Worm (Caenorhabditis elegans): ENCODE measurements around the gene F11G11.4.
"Not testable (repeated sequence)": the region's sequence is repeated elsewhere in the genome, so short reads cannot be mapped to it uniquely, and the experiment has no call there.

The F11G11.4 gene

DNA sequence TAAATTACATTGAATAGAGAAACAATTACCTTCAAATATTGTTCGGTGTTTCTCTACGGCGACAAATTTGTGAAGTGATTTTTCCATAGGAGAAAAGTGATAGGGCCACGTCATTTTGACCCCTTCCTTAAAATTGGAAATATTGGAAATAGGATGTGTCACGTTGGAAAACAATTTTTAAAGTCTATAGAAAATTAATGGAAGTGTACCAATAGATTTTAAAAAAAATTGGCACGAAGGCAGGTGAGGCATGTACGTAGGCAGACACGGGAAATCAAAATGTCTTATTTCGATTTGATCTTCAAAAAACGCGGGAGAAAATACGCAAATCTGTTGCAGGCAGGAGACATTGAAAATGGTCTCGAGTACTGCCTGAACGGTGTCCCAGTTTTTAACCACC lies 22.7 kb upstream of the F11G11.4 start, which contains the start of gene C33F10.12:
Gene C33F10.12 (minus strand): TSS at position 101 of the 400 bp plus-strand sequence.
- TF ChIP-seq pha-4 (tag; optimal IDR thresholded peaks at IDR 0.05) = no peak
- TF ChIP-seq ztf-28 (GFP tag; IDR thresholded peaks at IDR 0.05) = no peak
- no peak for TF ChIP-seq B0261.1 (tag; optimal IDR thresholded peaks at IDR 0.05)
- no peak for TF ChIP-seq B0019.2 (GFP tag; conservative IDR thresholded peaks at IDR 0.05)
- TF ChIP-seq akir-1 (GFP tag; optimal IDR thresholded peaks at IDR 0.05) = no peak
- no peak for TF ChIP-seq unc-62 (GFP tag; optimal IDR thresholded peaks at IDR 0.05)
- no peak for TF ChIP-seq sptf-2 (GFP tag; optimal IDR thresholded peaks at IDR 0.05)
- no peak for TF ChIP-seq cebp-2 (GFP tag; IDR thresholded peaks at IDR 0.05)
- TF ChIP-seq lin-35 (GFP tag; optimal IDR thresholded peaks at IDR 0.05) = no peak
- TF ChIP-seq efl-1 (GFP tag; optimal IDR thresholded peaks at IDR 0.05) = no peak
- TF ChIP-seq let-607 (tag; optimal IDR thresholded peaks at IDR 0.05) = no peak
- TF ChIP-seq Y56A3A.18 (GFP tag; IDR thresholded peaks at IDR 0.05) = no peak
- no peak for TF ChIP-seq nfya-2 (GFP tag; IDR thresholded peaks at IDR 0.05)
- TF ChIP-seq D2030.7 (GFP tag; IDR thresholded peaks at IDR 0.05) = no peak
- no peak for TF ChIP-seq hmg-20 (GFP tag; IDR thresholded peaks at IDR 0.05)
- TF ChIP-seq snpc-1.3 (tag; optimal IDR thresholded peaks at IDR 0.05; ENCODE audit: insufficient read depth) = no peak
- TF ChIP-seq lsl-1 (GFP tag; optimal IDR thresholded peaks at IDR 0.05) = no peak
- TF ChIP-seq hlh-12 (tag; optimal IDR thresholded peaks at IDR 0.05) = no peak
- TF ChIP-seq F49E8.2 (tag; optimal IDR thresholded peaks at IDR 0.05; ENCODE audit: insufficient read depth) = no peak
- no peak for TF ChIP-seq pbrm-1 (GFP tag; IDR thresholded peaks at IDR 0.05)

DNA sequence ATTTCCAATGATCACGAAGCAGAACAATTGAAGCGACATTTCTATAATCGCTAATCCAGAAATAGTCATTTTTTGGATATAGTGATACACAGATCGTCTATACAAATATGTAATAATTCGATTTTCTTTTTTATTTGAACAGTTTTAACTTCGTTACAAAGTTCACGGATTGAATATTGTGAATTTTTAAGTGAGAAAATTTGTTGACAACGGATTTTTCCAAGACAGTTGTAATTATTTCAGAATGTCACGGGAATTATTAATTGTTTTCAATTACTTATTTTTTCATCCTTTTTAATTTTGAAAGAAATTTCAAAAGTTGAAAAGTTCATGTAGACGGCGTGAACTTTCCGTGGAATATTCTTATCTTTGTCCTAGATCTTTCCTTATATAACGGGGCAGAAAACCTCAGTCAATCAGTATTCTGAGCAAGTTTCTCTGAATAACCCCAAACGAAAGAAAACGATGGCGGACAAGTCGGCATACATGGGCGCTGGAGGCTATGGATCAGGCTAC lies 18.2 kb upstream of the F11G11.4 start, which contains the start of the genes T23B7.2 and nspd-4:
Gene T23B7.2 (minus strand): TSS at position 101 of the 516 bp plus-strand sequence.
Gene nspd-4 (plus strand): TSS at position 466 of the 516 bp plus-strand sequence.
- TF ChIP-seq ztf-25 (GFP tag; IDR thresholded peaks at IDR 0.05); B0035.1 (tag; optimal IDR thresholded peaks at IDR 0.05); bed-1 (GFP tag; IDR thresholded peaks at IDR 0.05): not testable (repeated sequence)

DNA sequence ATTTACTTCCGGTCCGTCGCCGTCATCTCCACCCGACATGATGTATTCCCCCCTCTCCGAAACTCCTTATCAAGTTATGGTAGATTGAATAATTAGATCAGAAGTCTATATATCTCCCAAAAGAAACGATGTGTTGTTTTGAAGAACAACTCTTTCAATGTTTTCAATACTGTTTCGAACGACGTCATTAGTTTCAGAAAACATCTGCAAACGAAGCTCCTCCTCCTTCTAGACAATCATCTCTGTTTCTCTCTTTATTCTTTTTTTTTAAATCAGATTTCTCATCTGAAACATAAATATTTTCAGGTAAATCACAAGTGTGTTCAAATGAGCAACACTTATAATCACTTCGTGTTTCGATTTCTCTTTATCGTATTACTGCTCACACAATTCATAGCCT lies 10.5 kb upstream of the F11G11.4 start, which contains the start of gene T23B7.3:
Gene T23B7.3 (plus strand): TSS at position 301 of the 400 bp plus-strand sequence.
- TF ChIP-seq chd-7 (tag; optimal IDR thresholded peaks at IDR 0.05) (no peak), mxl-1 (tag; optimal IDR thresholded peaks at IDR 0.05) (no peak), attf-3 (GFP tag; conservative IDR thresholded peaks at IDR 0.05) (no peak), Y95B8A.8 (GFP tag; IDR thresholded peaks at IDR 0.05) (no peak), Y79H2A.3 (GFP tag; conservative IDR thresholded peaks at IDR 0.05) (no peak), nfya-2 (GFP tag; IDR thresholded peaks at IDR 0.05) (no peak)

DNA sequence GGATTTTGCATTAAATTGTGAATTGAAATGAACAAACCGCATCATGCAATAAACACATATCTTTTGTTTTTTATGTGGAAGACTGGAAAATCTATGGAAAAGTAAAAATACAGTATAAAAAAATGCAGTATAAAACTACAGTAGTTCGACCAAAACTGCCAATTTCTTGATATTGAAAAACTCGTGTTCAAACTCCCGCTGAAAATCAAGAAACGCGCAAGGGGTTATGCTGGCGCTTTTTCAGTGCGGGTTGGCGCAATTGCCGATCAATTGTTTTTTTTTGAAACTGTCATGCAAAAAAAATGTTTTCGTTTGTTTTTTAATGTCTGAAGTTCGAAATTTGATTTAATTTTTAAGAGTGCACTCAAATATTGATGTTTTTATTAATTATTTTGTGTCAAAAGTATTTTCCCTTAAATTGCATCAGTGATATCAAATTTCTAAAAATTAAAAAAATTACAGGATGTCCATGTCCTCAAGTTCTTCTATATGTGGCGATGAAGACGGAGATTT lies 8.7 kb upstream of the F11G11.4 start, which contains the start of gene dnj-9:
Gene dnj-9 (plus strand): TSS at position 463 of the 513 bp plus-strand sequence.
- TF ChIP-seq unc-130 (GFP tag; optimal IDR thresholded peaks at IDR 0.05) (peak; percentile 75), ztf-26 (tag; optimal IDR thresholded peaks at IDR 0.05) (peak; percentile 84), ztf-3 (GFP tag; optimal IDR thresholded peaks at IDR 0.05) (no peak), ZK185.1 (tag; optimal IDR thresholded peaks at IDR 0.05; ENCODE audit: poor library complexity, severe bottlenecking) (peak; percentile 95), dox-1 (GFP tag; IDR thresholded peaks at IDR 0.05) (peak; percentile 95), C06A6.2 (GFP tag; conservative IDR thresholded peaks at IDR 0.05) (peak; percentile 91), cebp-1 (GFP tag; IDR thresholded peaks at IDR 0.05) (peak; percentile 54), cebp-1 (tag; optimal IDR thresholded peaks at IDR 0.05) (peak; percentile 92), Y79H2A.3 (GFP tag; conservative IDR thresholded peaks at IDR 0.05) (0 out of 2 replicates have a peak, but pooled peaks have one; percentile 11), tbx-9 (tag; optimal IDR thresholded peaks at IDR 0.05; ENCODE audit: borderline replicate concordance) (no peak), snpc-1.3 (tag; optimal IDR thresholded peaks at IDR 0.05; ENCODE audit: insufficient read depth) (peak; percentile 92), madf-8 (GFP tag; conservative IDR thresholded peaks at IDR 0.05) (peak; percentile 79), ztf-28 (GFP tag; IDR thresholded peaks at IDR 0.05) (no peak), efl-1 (GFP tag; optimal IDR thresholded peaks at IDR 0.05) (peak; percentile 91), ets-4 (GFP tag; optimal IDR thresholded peaks at IDR 0.05) (no peak), tbp1 (GFP tag; optimal IDR thresholded peaks at IDR 0.05) (peak; percentile 75), B0336.3 (GFP tag; IDR thresholded peaks at IDR 0.05) (peak; percentile 93), dpff-1 (tag; optimal IDR thresholded peaks at IDR 0.05) (no peak), sea-2 (GFP tag; IDR thresholded peaks at IDR 0.05) (no peak)
